Worm (Caenorhabditis elegans): ENCODE results near the gene C02B8.7.

DNA sequence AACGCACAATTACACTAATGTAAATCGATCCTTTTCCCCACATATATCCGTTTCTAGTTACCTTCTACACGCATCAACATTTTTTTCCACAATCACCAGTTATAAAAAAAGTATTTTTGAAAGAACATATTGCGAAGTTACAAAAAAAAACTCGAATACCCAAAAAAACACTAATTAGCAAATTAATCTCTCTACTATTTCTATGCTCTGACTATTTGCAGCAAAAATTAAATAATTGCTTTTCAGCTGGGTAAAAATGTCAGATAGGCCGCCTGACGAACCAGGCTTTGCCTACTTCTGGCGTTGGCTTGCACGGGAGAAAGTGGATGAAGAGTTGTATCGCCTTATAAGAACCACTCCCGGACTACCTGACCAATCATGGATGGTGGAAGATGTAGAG, 27.5 kb downstream of the C02B8.7 start, which contains the start of gene K07E3.1:
- TF ChIP-seq nhr-237 (tag; optimal IDR thresholded peaks at IDR 0.05) (no peak), C04F5.9 (tag; optimal IDR thresholded peaks at IDR 0.05) (no peak), blmp-1 (tag; optimal IDR thresholded peaks at IDR 0.05) (no peak), ama-1 (optimal IDR thresholded peaks at IDR 0.05) (no peak)
